Fruit fly (Drosophila melanogaster) whole organism, larva: Measurements from ENCODE around the gene Spt20.

Experiments used
- noc ChIP-seq: fragments of 200-800 bp; sonication (Bioruptor generic); optimal IDR thresholded peaks from 3 replicates; lab custom pipeline; 2019; ENCODE audit warnings: missing biosample characterization, mild to moderate bottlenecking, missing genetic modification characterization, moderate library complexity

The Spt20 gene

dm6 chr3L:13488129-13488876, 14.2 kb upstream of the Spt20 start:
- no peak for TF ChIP-seq noc (tag; lab: Kevin White, UChicago)

DNA sequence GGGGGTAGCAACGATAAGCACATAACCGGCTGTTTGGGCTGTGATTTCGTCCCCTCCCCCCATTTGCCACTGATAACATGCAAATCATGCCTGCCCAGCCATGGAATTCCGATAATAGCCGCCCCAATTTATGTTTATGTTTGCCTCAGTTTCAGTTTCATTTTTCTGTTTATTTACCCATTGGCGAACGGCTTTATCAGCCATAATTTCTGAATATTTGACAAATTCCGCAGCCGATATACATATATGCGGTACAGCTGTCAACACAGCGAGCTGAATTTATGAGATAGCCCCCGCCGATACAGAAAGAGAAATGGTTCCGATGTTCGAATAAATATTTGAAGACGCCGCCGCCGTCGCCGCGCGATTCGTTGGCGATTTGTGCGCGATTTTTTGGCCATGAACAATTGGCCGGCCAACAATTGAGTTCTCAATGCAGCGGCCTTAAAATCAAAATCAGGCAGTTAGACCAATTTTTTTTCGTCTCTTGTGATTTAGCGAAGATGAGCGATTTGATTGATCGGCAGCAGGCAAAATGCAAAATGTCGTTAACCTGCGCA, 13.2 kb upstream of the Spt20 start:
- peak; percentile 34 for TF ChIP-seq noc (tag; lab: Kevin White, UChicago)

- no peak for TF ChIP-seq noc (tag; lab: Kevin White, UChicago)
Observed at dm6 chr3L:13490689-13491348, 11.7 kb upstream of the Spt20 start.

dm6 chr3L:13494363-13495015, 8.0 kb upstream of the Spt20 start:
- no peak for TF ChIP-seq noc (tag; lab: Kevin White, UChicago)

dm6 chr3L:13495065-13495464, 7.4 kb upstream of the Spt20 start:
- TF ChIP-seq noc (tag; lab: Kevin White, UChicago): no peak

DNA sequence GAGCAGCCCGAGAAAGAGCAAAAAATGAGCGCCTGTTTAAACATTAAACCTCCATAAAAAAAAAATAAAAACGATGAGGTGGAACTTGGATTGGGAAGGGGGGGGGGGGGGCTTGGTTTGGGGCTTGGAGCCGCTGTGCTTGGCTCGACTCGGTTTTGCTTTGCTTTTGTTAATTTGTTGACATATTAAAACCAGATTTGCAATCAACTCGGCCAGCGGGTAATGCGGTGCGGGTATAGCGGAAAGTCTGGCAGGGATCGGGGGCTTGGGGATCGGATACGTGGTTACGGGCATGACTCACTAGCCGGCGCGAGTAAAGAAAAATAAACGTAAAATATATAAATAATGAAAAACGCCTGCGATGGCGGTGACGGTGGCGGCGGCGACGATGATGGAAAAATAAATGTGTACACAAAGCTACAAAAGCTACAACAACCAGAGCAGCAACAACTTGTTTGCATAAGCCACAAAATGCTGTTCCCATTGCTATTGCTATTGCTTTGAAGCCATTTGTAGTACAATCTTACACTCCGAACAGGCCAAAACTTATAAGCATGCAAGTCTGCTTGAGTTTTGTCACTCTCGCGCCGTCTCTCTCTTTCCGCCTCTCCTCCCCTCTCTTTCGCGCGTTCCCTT, 4.7 kb upstream of the Spt20 start:
- TF ChIP-seq noc (tag; lab: Kevin White, UChicago): no peak

DNA sequence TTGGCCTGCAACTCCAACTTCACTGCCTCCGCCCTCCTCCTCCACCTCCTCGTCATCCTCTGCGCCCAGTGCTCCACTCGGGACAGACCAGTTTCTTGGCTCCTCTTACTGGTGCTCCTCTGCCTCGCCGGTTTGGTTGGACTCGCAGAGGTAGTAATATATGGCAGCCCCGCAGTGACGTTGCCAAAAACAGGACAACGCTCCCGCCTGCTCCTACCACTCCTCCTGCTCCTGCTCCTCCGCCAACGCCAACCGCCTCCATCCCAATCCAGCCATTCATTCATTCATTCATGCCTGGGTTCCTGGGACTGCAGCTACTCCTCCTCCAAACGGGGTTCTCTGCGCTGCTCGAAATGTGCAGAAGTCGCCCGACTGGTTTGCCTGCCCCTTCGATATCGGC, 3.0 kb upstream of the Spt20 start:
- no peak for TF ChIP-seq noc (tag; lab: Kevin White, UChicago)

- TF ChIP-seq noc (tag; lab: Kevin White, UChicago): no peak
Observed at dm6 chr3L:13499932-13500719, 2.4 kb upstream of the Spt20 start.

DNA sequence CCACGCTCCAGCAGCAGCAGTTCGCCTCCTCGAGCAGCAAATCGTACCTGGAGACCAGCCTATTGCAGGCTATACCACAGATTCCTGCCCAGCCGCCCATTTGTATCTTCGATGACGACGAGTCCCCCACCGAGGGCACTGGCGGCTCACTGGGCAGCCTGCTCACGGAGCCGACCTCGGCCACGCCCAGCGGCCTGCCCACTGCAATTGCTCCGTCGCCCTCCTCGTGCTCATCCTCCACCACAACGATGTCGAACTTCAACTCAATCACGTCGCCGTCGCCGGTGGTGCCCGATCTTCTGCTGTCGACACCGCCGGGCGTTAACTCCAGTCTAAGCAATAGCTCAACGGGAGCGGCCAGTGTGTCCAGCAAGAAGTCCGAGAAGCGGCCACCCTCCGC, 1.1 kb downstream of the Spt20 start:
- no peak for TF ChIP-seq noc (tag; lab: Kevin White, UChicago)

DNA sequence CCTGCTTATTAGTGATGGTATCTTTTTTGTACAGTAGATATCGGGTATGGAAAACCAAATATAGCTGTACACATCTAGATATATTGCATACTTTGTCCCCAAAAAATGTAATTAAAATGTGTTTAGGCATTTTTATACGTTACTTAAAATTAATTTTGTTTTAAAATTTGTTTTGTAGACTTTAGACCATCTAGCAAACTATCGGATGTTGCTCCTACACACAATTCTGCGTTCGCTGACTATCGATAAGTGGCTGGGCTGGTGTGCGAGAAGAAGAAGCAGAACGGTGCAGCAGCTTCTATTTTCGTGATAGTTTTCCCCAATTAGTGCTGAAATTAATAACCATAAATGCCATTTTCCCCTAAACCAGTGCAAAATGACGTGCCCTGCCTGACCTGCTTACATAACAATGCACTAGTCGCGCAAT, 10.6 kb downstream of the Spt20 start, which contains the start of the genes Vps36 and Liprin-beta:
Vps36 (minus strand) TSS at position 1 of the 427 bp plus-strand sequence.
Liprin-beta (plus strand) TSS at position 143 of the 427 bp plus-strand sequence.
- TF ChIP-seq noc (tag; lab: Kevin White, UChicago): no peak

DNA sequence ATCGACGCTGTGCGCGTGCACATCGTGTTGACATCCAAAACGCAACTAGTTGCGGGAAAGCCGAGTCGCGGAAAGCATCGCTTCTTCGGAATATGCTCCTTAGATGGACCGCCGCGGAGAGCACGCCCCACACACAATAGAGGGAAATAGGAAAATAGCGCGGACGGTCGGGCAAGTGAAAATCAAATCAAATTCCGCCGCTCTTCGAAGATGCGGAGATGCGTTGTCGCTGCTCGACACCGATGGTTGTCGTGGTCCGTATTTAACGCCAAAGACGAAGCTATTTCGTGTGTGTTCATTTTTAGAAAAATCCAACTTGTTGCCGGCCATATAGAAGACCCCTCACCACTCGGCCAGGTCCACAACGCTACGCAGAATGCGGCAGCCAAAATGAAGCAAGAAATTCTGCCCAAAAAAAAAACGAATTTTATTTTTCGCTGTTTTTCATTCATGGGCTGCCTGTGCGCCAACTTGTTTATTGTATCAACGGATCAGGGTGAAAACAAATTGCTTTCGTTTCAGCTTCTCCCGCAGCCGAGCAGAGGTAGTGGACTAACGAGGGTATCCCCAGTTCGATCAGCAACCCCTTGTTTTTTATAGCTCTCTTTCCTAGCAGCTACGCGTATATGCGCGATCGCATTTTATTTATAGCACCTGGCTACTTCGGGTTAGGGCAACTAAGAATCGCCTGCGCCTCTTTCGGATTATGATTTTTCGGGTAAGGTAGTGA, 17.2 kb downstream of the Spt20 start, which contains the start of gene CG10710:
CG10710 (minus strand) TSS at position 51 of the 730 bp plus-strand sequence.
- no peak for TF ChIP-seq noc (tag; lab: Kevin White, UChicago)
